Worm (Caenorhabditis elegans) whole organism, mixed stage, embryonic: Measurements from ENCODE around the gene rpl-33.

Experiments used
- M03D4.4 ChIP-seq: sonication (generic microtip); optimal IDR thresholded peaks from 2 replicates; lab custom pipeline; 2017; ENCODE audit warnings: mild to moderate bottlenecking, missing genetic modification characterization, missing compliant biosample characterization
- blmp-1 ChIP-seq: fragments of 150-350 bp; optimal IDR thresholded peaks from 2 replicates; lab custom pipeline; 2014; ENCODE audit warnings: missing biosample characterization, missing genetic modification characterization
- ceh-39 ChIP-seq: fragments of 150-350 bp; optimal IDR thresholded peaks from 2 replicates; lab custom pipeline; 2014; ENCODE audit warnings: missing biosample characterization, missing genetic modification characterization
- ceh-83 ChIP-seq: fragments of 200-800 bp; sonication (Bioruptor generic); optimal IDR thresholded peaks from 2 replicates; lab custom pipeline; 2018; ENCODE audit warnings: mild to moderate bottlenecking, missing genetic modification characterization, missing compliant biosample characterization
- ces-1 ChIP-seq: fragments of 150-350 bp; optimal IDR thresholded peaks from 2 replicates; lab custom pipeline; 2014; ENCODE audit warnings: missing biosample characterization, missing genetic modification reagents, missing genetic modification characterization
- cnd-1 ChIP-seq: fragments of 200-800 bp; sonication (Bioruptor generic); optimal IDR thresholded peaks from 2 replicates; lab custom pipeline; 2018; ENCODE audit warnings: mild to moderate bottlenecking, missing genetic modification characterization, missing compliant biosample characterization
- drap-1 ChIP-seq: fragments of 200-800 bp; sonication (Bioruptor generic); optimal IDR thresholded peaks from 3 replicates; lab custom pipeline; 2018; ENCODE audit warnings: mild to moderate bottlenecking, missing genetic modification characterization, missing compliant biosample characterization
- elt-1 ChIP-seq: sonication (generic microtip); optimal IDR thresholded peaks from 2 replicates; lab custom pipeline; 2017; ENCODE audit warnings: missing genetic modification characterization, mild to moderate bottlenecking, missing compliant biosample characterization, antibody characterized with exemption, moderate library complexity, borderline replicate concordance; ENCODE audit not compliant: insufficient read depth
- elt-3 ChIP-seq: fragments of 150-350 bp; optimal IDR thresholded peaks from 2 replicates; lab custom pipeline; 2014; ENCODE audit warnings: missing biosample characterization, missing genetic modification characterization
- hlh-1 ChIP-seq: fragments of 150-350 bp; optimal IDR thresholded peaks from 2 replicates; lab custom pipeline; 2014; ENCODE audit warnings: missing biosample characterization, missing genetic modification reagents, missing genetic modification characterization
- lin-13 ChIP-seq: fragments of 150-350 bp; optimal IDR thresholded peaks from 2 replicates; lab custom pipeline; 2014; ENCODE audit warnings: missing biosample characterization, missing genetic modification characterization
- lin-32 ChIP-seq: fragments of 200-800 bp; sonication (Bioruptor generic); optimal IDR thresholded peaks from 2 replicates; lab custom pipeline; 2018; ENCODE audit warnings: mild to moderate bottlenecking, missing genetic modification characterization, missing compliant biosample characterization
- lsy-2 ChIP-seq: fragments of 150-350 bp; optimal IDR thresholded peaks from 2 replicates; lab custom pipeline; 2014; ENCODE audit warnings: missing biosample characterization, missing genetic modification characterization
- mab-5 ChIP-seq: fragments of 150-350 bp; optimal IDR thresholded peaks from 2 replicates; lab custom pipeline; 2014; ENCODE audit warnings: missing biosample characterization, missing genetic modification characterization
- mep-1 ChIP-seq: fragments of 150-350 bp; optimal IDR thresholded peaks from 2 replicates; lab custom pipeline; 2017; ENCODE audit warnings: missing biosample characterization, missing genetic modification reagents, missing genetic modification characterization, inconsistent platforms
- mls-2 ChIP-seq: sonication (generic microtip); optimal IDR thresholded peaks from 2 replicates; lab custom pipeline; 2016; ENCODE audit warnings: mild to moderate bottlenecking, missing genetic modification characterization, moderate library complexity, missing compliant biosample characterization
- nhr-12 ChIP-seq: fragments of 150-350 bp; optimal IDR thresholded peaks from 2 replicates; lab custom pipeline; 2014; ENCODE audit warnings: missing biosample characterization, missing genetic modification characterization
- nhr-2 ChIP-seq: fragments of 150-350 bp; optimal IDR thresholded peaks from 2 replicates; lab custom pipeline; 2014; ENCODE audit warnings: missing biosample characterization, missing genetic modification characterization
- nhr-237 ChIP-seq: fragments of 150-350 bp; optimal IDR thresholded peaks from 2 replicates; lab custom pipeline; 2014; ENCODE audit warnings: missing biosample characterization, missing genetic modification characterization
- nhr-28 ChIP-seq: fragments of 150-350 bp; optimal IDR thresholded peaks from 2 replicates; lab custom pipeline; 2014; ENCODE audit warnings: missing biosample characterization, missing genetic modification characterization
- nhr-76 ChIP-seq: sonication (generic microtip); optimal IDR thresholded peaks from 2 replicates; lab custom pipeline; 2017; ENCODE audit warnings: missing biosample characterization, missing genetic modification characterization
- pha-4 ChIP-seq: fragments of 150-350 bp; optimal IDR thresholded peaks from 2 replicates; lab custom pipeline; 2018; ENCODE audit warnings: missing biosample characterization, missing genetic modification reagents, missing genetic modification characterization
- sem-2 ChIP-seq: fragments of 200-800 bp; sonication (Bioruptor generic); optimal IDR thresholded peaks from 2 replicates; lab custom pipeline; 2018; ENCODE audit warnings: mild to moderate bottlenecking, missing genetic modification characterization, missing compliant biosample characterization
- snpc-4 ChIP-seq: fragments of 150-350 bp; optimal IDR thresholded peaks from 2 replicates; lab custom pipeline; 2014; ENCODE audit warnings: missing biosample characterization, missing genetic modification characterization
- sptf-1 ChIP-seq: sonication (generic microtip); optimal IDR thresholded peaks from 2 replicates; lab custom pipeline; 2017; ENCODE audit warnings: mild to moderate bottlenecking, missing genetic modification characterization, moderate library complexity, missing compliant biosample characterization
- tbx-8 ChIP-seq: fragments of 200-800 bp; sonication (Bioruptor generic); optimal IDR thresholded peaks from 2 replicates; lab custom pipeline; 2018; ENCODE audit warnings: mild to moderate bottlenecking, missing genetic modification characterization, moderate library complexity, missing compliant biosample characterization
- unc-120 ChIP-seq: sonication (generic microtip); optimal IDR thresholded peaks from 2 replicates; lab custom pipeline; 2017; ENCODE audit warnings: missing genetic modification characterization, missing compliant biosample characterization; ENCODE audit not compliant: poor library complexity, severe bottlenecking
- unc-39 ChIP-seq: fragments of 150-350 bp; optimal IDR thresholded peaks from 2 replicates; lab custom pipeline; 2014; ENCODE audit warnings: missing biosample characterization, missing genetic modification characterization
- unc-62 ChIP-seq: fragments of 150-350 bp; optimal IDR thresholded peaks from 2 replicates; lab custom pipeline; 2014; ENCODE audit warnings: missing biosample characterization, missing genetic modification reagents, missing genetic modification characterization
- zip-8 ChIP-seq: fragments of 150-350 bp; optimal IDR thresholded peaks from 2 replicates; lab custom pipeline; 2014; ENCODE audit warnings: missing biosample characterization, missing genetic modification characterization

Gene rpl-33

DNA sequence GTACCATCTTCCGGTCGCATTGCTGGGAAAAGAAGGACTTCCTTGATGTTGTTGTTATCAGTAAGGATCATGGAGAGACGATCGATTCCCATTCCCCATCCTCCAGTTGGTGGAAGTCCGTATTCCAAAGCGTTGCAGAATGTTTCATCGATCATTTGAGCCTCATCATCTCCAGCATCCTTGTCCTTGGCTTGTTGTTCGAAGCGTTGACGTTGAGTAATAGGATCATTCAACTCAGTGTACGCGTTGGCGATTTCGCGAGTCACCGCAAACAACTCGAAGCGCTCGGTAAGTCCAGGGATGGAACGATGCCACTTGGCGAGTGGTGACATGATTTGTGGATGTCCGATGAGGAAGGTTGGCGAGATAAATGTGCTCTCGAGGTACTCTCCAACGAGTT, 34.9 kb upstream of the rpl-33 start:
- no peak for TF ChIP-seq M03D4.4 (tag; lab: Kevin White, UChicago)
- TF ChIP-seq lsy-2 (tag; lab: Kevin White, UChicago) = no peak
- no peak for TF ChIP-seq sem-2
- TF ChIP-seq elt-1 (tag; lab: Kevin White, UChicago) = no peak
- no peak for TF ChIP-seq nhr-28 (tag; lab: Kevin White, UChicago)
- TF ChIP-seq ces-1 (GFP tag; lab: Kevin White, UChicago) = no peak
- TF ChIP-seq lin-13 (tag; lab: Kevin White, UChicago) = no peak
- TF ChIP-seq sptf-1 (tag; lab: Kevin White, UChicago) = no peak

DNA sequence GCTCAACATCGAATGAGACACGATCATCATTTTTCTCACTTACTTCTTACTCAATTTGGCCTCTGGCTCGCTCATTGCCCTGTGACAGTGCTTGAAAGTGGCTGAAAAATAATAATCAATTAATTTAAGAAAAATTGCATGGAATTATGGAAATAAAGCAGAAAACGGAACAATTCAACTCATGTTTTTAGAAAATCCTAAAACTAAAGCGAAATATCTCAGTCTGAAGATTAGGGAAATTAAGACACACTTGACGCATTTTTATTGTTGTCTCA, 33.1 kb upstream of the rpl-33 start, which contains the start of gene kars-1:
Gene kars-1, minus strand, starts transcription at position 101 of the 275 bp plus-strand sequence.
- TF ChIP-seq snpc-4 (no peak), hlh-1 (tag; lab: Kevin White, UChicago) (no peak), mep-1 (tag; lab: Kevin White, UChicago) (no peak)

DNA sequence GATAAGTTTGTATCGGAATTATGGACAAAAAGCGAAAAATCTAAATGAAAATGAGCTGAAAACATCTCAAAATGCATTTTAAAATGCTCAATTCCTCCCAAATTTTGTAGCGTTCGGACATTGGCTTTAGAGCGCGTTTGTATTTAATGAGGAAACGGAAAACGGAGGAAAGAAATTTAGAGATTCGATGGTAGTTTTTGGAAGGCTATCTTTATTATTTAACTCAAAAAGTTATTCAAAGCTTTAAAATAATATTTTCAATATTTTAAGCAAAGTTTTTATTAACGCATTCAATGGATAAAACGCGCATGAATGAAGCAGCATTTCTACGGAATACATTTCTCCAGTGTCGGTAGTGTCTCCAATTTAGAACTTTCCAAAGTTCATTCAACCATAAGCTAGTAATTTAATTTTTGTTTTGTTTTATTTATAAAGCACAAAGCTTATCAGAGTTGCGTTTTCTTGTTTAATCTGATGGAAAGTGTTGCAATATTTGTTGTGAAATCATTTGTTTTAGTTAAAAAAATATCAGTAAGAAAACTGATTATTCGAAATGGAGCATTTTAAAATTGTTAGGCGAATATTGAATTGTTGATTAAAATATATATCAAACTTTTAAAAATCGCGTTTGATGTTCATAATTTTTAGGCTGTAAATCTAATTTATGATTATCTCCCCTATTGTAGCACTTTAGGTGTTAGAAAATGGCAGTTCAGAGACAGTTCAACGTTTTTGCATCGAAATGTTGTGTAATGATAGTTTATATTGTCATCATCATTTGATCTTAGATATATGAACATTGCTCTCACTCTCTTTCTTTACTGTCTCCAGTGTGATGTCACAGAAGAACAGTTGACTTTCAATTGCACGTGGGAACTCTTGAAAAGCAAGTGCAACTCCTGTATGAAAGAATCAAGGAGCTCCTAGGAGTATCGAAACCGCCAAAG, 32.5 kb upstream of the rpl-33 start:
- peak; percentile 63 for TF ChIP-seq mep-1 (tag; lab: Kevin White, UChicago)
- no peak for TF ChIP-seq zip-8
- peak; percentile 95 for TF ChIP-seq ces-1 (GFP tag; lab: Kevin White, UChicago)
- TF ChIP-seq cnd-1 (tag; lab: Kevin White, UChicago) = peak; percentile 30
- TF ChIP-seq unc-39 (tag; lab: Kevin White, UChicago) = no peak
- TF ChIP-seq nhr-237 = peak; percentile 76
- TF ChIP-seq lsy-2 (tag; lab: Kevin White, UChicago) = peak; percentile 80
- TF ChIP-seq blmp-1 (tag; lab: Kevin White, UChicago) = no peak
- TF ChIP-seq lin-13 (tag; lab: Kevin White, UChicago) = peak; percentile 4
- peak; percentile 68 for TF ChIP-seq sptf-1 (tag; lab: Kevin White, UChicago)

DNA sequence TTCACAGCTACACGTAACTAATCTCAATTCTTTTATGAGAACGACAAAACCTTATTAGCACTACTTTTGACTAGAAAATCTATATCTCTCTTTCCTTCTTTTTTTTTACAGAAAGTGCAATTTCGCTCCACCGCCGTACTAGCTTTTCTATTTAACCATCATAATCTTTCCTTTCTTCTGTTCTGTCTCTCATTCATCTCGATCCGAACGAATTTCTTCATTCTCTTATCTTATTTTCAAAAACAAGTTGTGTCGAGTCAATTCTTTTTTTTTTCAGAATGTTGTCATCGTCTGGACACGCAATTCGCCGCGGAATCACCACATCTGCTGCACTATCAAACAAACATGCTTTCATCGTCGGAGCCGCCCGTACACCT, 31.8 kb upstream of the rpl-33 start, which contains the start of gene kat-1:
Gene kat-1, plus strand, starts transcription at position 278 of the 377 bp plus-strand sequence.
- TF ChIP-seq pha-4 (tag; lab: Kevin White, UChicago) (no peak), elt-3 (tag; lab: Kevin White, UChicago) (no peak), mep-1 (tag; lab: Kevin White, UChicago) (no peak), unc-39 (tag; lab: Kevin White, UChicago) (no peak), nhr-76 (tag; lab: Kevin White, UChicago) (no peak), blmp-1 (tag; lab: Kevin White, UChicago) (no peak), nhr-237 (no peak), tbx-8 (GFP tag; lab: Kevin White, UChicago) (no peak), hlh-1 (tag; lab: Kevin White, UChicago) (no peak), mab-5 (no peak), lsy-2 (tag; lab: Kevin White, UChicago) (no peak), nhr-28 (tag; lab: Kevin White, UChicago) (no peak), M03D4.4 (tag; lab: Kevin White, UChicago) (no peak), ces-1 (GFP tag; lab: Kevin White, UChicago) (no peak), nhr-2 (no peak), ceh-83 (GFP tag; lab: Kevin White, UChicago) (no peak), unc-62 (GFP tag; lab: Kevin White, UChicago) (no peak), ceh-39 (no peak), elt-1 (tag; lab: Kevin White, UChicago) (no peak), zip-8 (no peak)
- TF ChIP-seq, all 35 proteins: peak for 0

DNA sequence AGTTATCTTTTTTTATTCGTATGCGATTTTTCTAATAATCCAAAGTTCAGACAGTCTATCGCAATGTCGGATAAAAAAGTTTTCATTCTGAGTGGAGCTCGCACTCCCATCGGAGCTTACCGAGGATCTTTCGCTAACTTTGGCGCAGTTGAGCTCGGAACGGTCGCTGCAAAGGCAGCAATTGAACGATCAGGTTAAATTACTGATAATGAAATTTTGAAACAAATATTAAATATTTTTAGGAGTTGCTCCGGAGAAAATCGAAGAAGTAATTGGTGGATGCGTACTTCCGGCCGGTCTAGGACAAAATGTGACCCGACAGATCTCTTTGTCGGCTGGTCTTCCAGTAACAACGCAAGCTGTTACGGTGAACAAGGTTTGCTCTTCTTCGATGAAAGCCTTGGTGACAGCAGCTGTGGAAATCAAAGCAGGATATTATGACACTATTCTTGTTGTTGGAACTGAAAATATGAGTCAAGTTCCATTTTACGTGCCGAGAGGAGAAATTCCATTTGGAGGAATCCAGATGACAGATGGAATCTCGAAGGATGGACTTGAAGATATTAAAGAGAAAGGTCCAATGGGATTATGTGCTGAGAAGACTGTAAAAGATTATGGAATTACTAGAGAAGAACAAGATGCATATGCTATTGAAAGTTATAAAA, 29.7 kb upstream of the rpl-33 start, which contains the start of gene T02G5.7:
Gene T02G5.7, plus strand, starts transcription at position 51 of the 665 bp plus-strand sequence.
- TF ChIP-seq mls-2 (no peak), nhr-12 (tag; lab: Kevin White, UChicago) (no peak), nhr-28 (tag; lab: Kevin White, UChicago) (no peak), unc-62 (GFP tag; lab: Kevin White, UChicago) (no peak), zip-8 (no peak), ceh-83 (GFP tag; lab: Kevin White, UChicago) (no peak), snpc-4 (no peak), ces-1 (GFP tag; lab: Kevin White, UChicago) (no peak), drap-1 (GFP tag; lab: Kevin White, UChicago) (no peak), pha-4 (tag; lab: Kevin White, UChicago) (no peak), nhr-237 (no peak), lin-13 (tag; lab: Kevin White, UChicago) (no peak), mab-5 (no peak), unc-120 (tag; lab: Kevin White, UChicago) (no peak), lin-32 (GFP tag; lab: Kevin White, UChicago) (no peak)
